Fruit fly (Drosophila melanogaster) whole organism, embryonic: Measurements from ENCODE around the gene pcm.

Experiments used
- Blimp-1 ChIP-seq: fragments of 200-800 bp; sonication (Bioruptor generic); optimal IDR thresholded peaks from 3 replicates; lab custom pipeline; 2018; ENCODE audit warnings: missing biosample characterization, missing genetic modification characterization, mild to moderate bottlenecking, moderate library complexity, missing genetic modification reagents
- CG10979 ChIP-seq: fragments of 200-800 bp; sonication (Bioruptor generic); optimal IDR thresholded peaks from 2 replicates; lab custom pipeline; 2018; ENCODE audit warnings: missing biosample characterization, mild to moderate bottlenecking, missing genetic modification characterization, moderate library complexity
- CG11398 ChIP-seq: fragments of 200-800 bp; sonication (Bioruptor generic); optimal IDR thresholded peaks from 2 replicates; lab custom pipeline; 2016; ENCODE audit warnings: missing biosample characterization, missing genetic modification characterization
- CG12769 ChIP-seq: fragments of 200-800 bp; sonication (Bioruptor generic); optimal IDR thresholded peaks from 2 replicates; lab custom pipeline; 2019; ENCODE audit warnings: missing biosample characterization, mild to moderate bottlenecking, missing genetic modification characterization, moderate library complexity
- CG14441 ChIP-seq: fragments of 200-800 bp; sonication (Bioruptor generic); IDR thresholded peaks from 2 replicates; pipeline ENCODE4 v1.3.6; 2022; ENCODE audit warnings: missing biosample characterization, missing genetic modification characterization
- CG14710 ChIP-seq: fragments of 200-800 bp; sonication (Bioruptor generic); optimal IDR thresholded peaks from 3 replicates; lab custom pipeline; 2019; ENCODE audit warnings: missing biosample characterization, mild to moderate bottlenecking, missing genetic modification characterization, moderate library complexity
- CG15696 ChIP-seq: fragments of 200-800 bp; sonication (Bioruptor generic); optimal IDR thresholded peaks from 2 replicates; lab custom pipeline; 2019; ENCODE audit warnings: missing biosample characterization, mild to moderate bottlenecking, missing genetic modification characterization, moderate library complexity
- CG16863 ChIP-seq: fragments of 200-800 bp; sonication (Bioruptor generic); optimal IDR thresholded peaks from 3 replicates; lab custom pipeline; 2016; ENCODE audit warnings: missing biosample characterization, missing genetic modification characterization
- CG17186 ChIP-seq: fragments of 200-800 bp; sonication (Bioruptor generic); optimal IDR thresholded peaks from 3 replicates; lab custom pipeline; 2017; ENCODE audit warnings: missing biosample characterization, missing genetic modification reagents, missing genetic modification characterization
- CG17568 ChIP-seq: fragments of 200-800 bp; sonication (Bioruptor generic); optimal IDR thresholded peaks from 2 replicates; lab custom pipeline; 2018; ENCODE audit warnings: missing biosample characterization, mild to moderate bottlenecking, missing genetic modification characterization, moderate library complexity
- CG17829 ChIP-seq: fragments of 200-800 bp; optimal IDR thresholded peaks from 2 replicates; lab custom pipeline; 2019; ENCODE audit warnings: missing biosample characterization, mild to moderate bottlenecking, missing genetic modification characterization, moderate library complexity
- CG2712 ChIP-seq: fragments of 200-800 bp; optimal IDR thresholded peaks from 3 replicates; lab custom pipeline; 2019; ENCODE audit warnings: missing biosample characterization, mild to moderate bottlenecking, missing genetic modification characterization, moderate library complexity
- CG2889 ChIP-seq: fragments of 200-800 bp; sonication (Bioruptor generic); IDR thresholded peaks from 3 replicates; pipeline ENCODE4 v1.3.6; 2022; ENCODE audit warnings: missing biosample characterization, missing genetic modification characterization
- CG32767 ChIP-seq: fragments of 200-800 bp; sonication (Bioruptor generic); IDR thresholded peaks from 2 replicates; pipeline ENCODE4 v1.3.6; 2022; ENCODE audit warnings: missing biosample characterization, missing genetic modification characterization
- CG5245 ChIP-seq: fragments of 200-800 bp; sonication (Bioruptor generic); optimal IDR thresholded peaks from 3 replicates; lab custom pipeline; 2016; ENCODE audit warnings: missing biosample characterization, missing genetic modification characterization
- CG6791 ChIP-seq: fragments of 200-800 bp; sonication (Bioruptor generic); IDR thresholded peaks from 3 replicates; pipeline ENCODE4 v1.3.6; 2022; ENCODE audit warnings: missing biosample characterization, missing genetic modification characterization; ENCODE audit not compliant: partially characterized antibody
- CG8281 ChIP-seq: fragments of 200-800 bp; sonication (Bioruptor generic); optimal IDR thresholded peaks from 2 replicates; lab custom pipeline; 2018; ENCODE audit warnings: missing biosample characterization, mild to moderate bottlenecking, missing genetic modification characterization, moderate library complexity
- Dll ChIP-seq: fragments of 200-800 bp; sonication (Bioruptor generic); IDR thresholded peaks from 4 replicates; pipeline ENCODE4 v1.3.6; 2022; ENCODE audit warnings: missing biosample characterization, missing genetic modification characterization; ENCODE audit not compliant: partially characterized antibody
- ERR ChIP-seq: fragments of 200-800 bp; sonication (Bioruptor generic); optimal IDR thresholded peaks from 2 replicates; lab custom pipeline; 2016; ENCODE audit warnings: missing biosample characterization, missing genetic modification characterization
- Ets97D ChIP-seq: fragments of 200-800 bp; sonication (Bioruptor generic); optimal IDR thresholded peaks from 3 replicates; lab custom pipeline; 2016; ENCODE audit warnings: missing biosample characterization, missing genetic modification characterization
- HLH4C ChIP-seq: fragments of 200-800 bp; sonication (Bioruptor generic); IDR thresholded peaks from 3 replicates; pipeline ENCODE4 v1.3.6; 2022; ENCODE audit warnings: missing biosample characterization, missing genetic modification characterization; ENCODE audit not compliant: partially characterized antibody
- HmgD ChIP-seq: fragments of 200-800 bp; sonication (Bioruptor generic); optimal IDR thresholded peaks from 3 replicates; lab custom pipeline; 2016; ENCODE audit warnings: missing biosample characterization, missing genetic modification characterization
- Lhr ChIP-seq: fragments of 200-800 bp; sonication (Bioruptor generic); optimal IDR thresholded peaks from 3 replicates; lab custom pipeline; 2017; ENCODE audit warnings: mild to moderate bottlenecking, missing biosample characterization, missing genetic modification reagents, missing genetic modification characterization
- Nf-YA ChIP-seq: fragments of 200-800 bp; sonication (Bioruptor generic); IDR thresholded peaks from 2 replicates; pipeline ENCODE4 v1.3.6; 2022; ENCODE audit warnings: missing biosample characterization, missing genetic modification characterization
- Opbp ChIP-seq: fragments of 200-800 bp; sonication (Bioruptor generic); IDR thresholded peaks from 3 replicates; pipeline ENCODE4 v1.3.6; 2022; ENCODE audit warnings: missing biosample characterization, missing genetic modification characterization; ENCODE audit not compliant: partially characterized antibody
- Rfx ChIP-seq: fragments of 200-800 bp; sonication (Bioruptor generic); IDR thresholded peaks from 2 replicates; pipeline ENCODE4 v1.3.6; 2022; ENCODE audit warnings: missing biosample characterization, missing genetic modification characterization
- Sin3A ChIP-seq: fragments of >200 bp; optimal IDR thresholded peaks from 2 replicates; lab custom pipeline; 2018
- al ChIP-seq: fragments of 200-800 bp; sonication (Bioruptor generic); IDR thresholded peaks from 2 replicates; pipeline ENCODE4 v1.3.6; 2022; ENCODE audit warnings: missing biosample characterization, missing genetic modification characterization
- bcd ChIP-seq: fragments of 200-800 bp; sonication (Bioruptor generic); optimal IDR thresholded peaks from 2 replicates; lab custom pipeline; 2017; ENCODE audit warnings: missing biosample characterization, mild to moderate bottlenecking, missing genetic modification characterization
- bigmax ChIP-seq: fragments of 200-800 bp; sonication (Bioruptor generic); optimal IDR thresholded peaks from 2 replicates; lab custom pipeline; 2018; ENCODE audit warnings: missing biosample characterization, mild to moderate bottlenecking, missing genetic modification characterization
- cato ChIP-seq: fragments of 200-800 bp; sonication (Bioruptor generic); optimal IDR thresholded peaks from 2 replicates; lab custom pipeline; 2016; ENCODE audit warnings: missing biosample characterization, missing genetic modification characterization, borderline replicate concordance
- chinmo ChIP-seq: fragments of 200-800 bp; sonication (Bioruptor generic); IDR thresholded peaks from 4 replicates; pipeline ENCODE4 v1.3.6; 2022; ENCODE audit warnings: missing biosample characterization, missing genetic modification characterization; ENCODE audit not compliant: partially characterized antibody
- dysf ChIP-seq: fragments of 200-800 bp; sonication (Bioruptor generic); IDR thresholded peaks from 3 replicates; pipeline ENCODE4 v1.3.6; 2022; ENCODE audit warnings: missing biosample characterization, missing genetic modification characterization
- her ChIP-seq: fragments of 200-800 bp; sonication (Bioruptor generic); optimal IDR thresholded peaks from 2 replicates; lab custom pipeline; 2016; ENCODE audit warnings: missing biosample characterization, missing genetic modification characterization
- jigr1 ChIP-seq: fragments of 200-800 bp; sonication (Bioruptor generic); IDR thresholded peaks from 3 replicates; pipeline ENCODE4 v1.3.6; 2022; ENCODE audit warnings: missing biosample characterization, missing genetic modification characterization
- luna ChIP-seq: fragments of 200-800 bp; sonication (Bioruptor generic); optimal IDR thresholded peaks from 2 replicates; lab custom pipeline; 2016; ENCODE audit warnings: missing biosample characterization, missing genetic modification characterization
- nmo ChIP-seq: fragments of 200-800 bp; sonication (Bioruptor generic); optimal IDR thresholded peaks from 2 replicates; lab custom pipeline; 2018; ENCODE audit warnings: missing biosample characterization, mild to moderate bottlenecking, missing genetic modification characterization, moderate library complexity
- prd ChIP-seq, 3 experiments: fragments of >200 bp in 2 of 3; fragments of 200-800 bp in 1 of 3; sonication (Bioruptor generic) in 1 of 3; optimal IDR thresholded peaks in 2 of 3; IDR thresholded peaks in 1 of 3; 2 replicates in 2 of 3; 3 replicates in 1 of 3; pipeline versions ENCODE4 v1.3.6 to Lab custom; 2017 to 2022; ENCODE audit warnings: missing biosample characterization in 1 of 3, missing genetic modification characterization in 1 of 3
- sd ChIP-seq: fragments of 200-800 bp; sonication (Bioruptor generic); optimal IDR thresholded peaks from 3 replicates; lab custom pipeline; 2018; ENCODE audit warnings: missing biosample characterization, mild to moderate bottlenecking, missing genetic modification characterization, moderate library complexity
- sisA ChIP-seq: fragments of 200-800 bp; sonication (Bioruptor generic); IDR thresholded peaks from 2 replicates; pipeline ENCODE4 v1.3.6; 2022; ENCODE audit warnings: missing biosample characterization, missing genetic modification characterization
- slbo ChIP-seq: fragments of 200-800 bp; sonication (Bioruptor generic); IDR thresholded peaks from 2 replicates; pipeline ENCODE4 v1.3.6; 2022; ENCODE audit warnings: missing biosample characterization, missing genetic modification characterization
- sna ChIP-seq: fragments of 200-800 bp; sonication (Bioruptor generic); IDR thresholded peaks from 2 replicates; pipeline ENCODE4 v1.3.6; 2022; ENCODE audit warnings: missing biosample characterization, missing genetic modification characterization; ENCODE audit not compliant: partially characterized antibody
- sob ChIP-seq: fragments of 200-800 bp; sonication (Bioruptor generic); IDR thresholded peaks from 2 replicates; pipeline ENCODE4 v1.3.6; 2022; ENCODE audit warnings: missing biosample characterization, missing genetic modification characterization
- sqz ChIP-seq: fragments of 200-800 bp; sonication (Bioruptor generic); optimal IDR thresholded peaks from 3 replicates; lab custom pipeline; 2018; ENCODE audit warnings: missing biosample characterization, mild to moderate bottlenecking, missing genetic modification characterization
- tap ChIP-seq: fragments of 200-800 bp; optimal IDR thresholded peaks from 3 replicates; lab custom pipeline; 2019; ENCODE audit warnings: missing biosample characterization, mild to moderate bottlenecking, missing genetic modification characterization, moderate library complexity
- tll ChIP-seq, 2 experiments: fragments of 200-800 bp in 1 of 2; fragments of >200 bp in 1 of 2; sonication (Bioruptor generic) in 1 of 2; optimal IDR thresholded peaks; 2 replicates each; lab custom pipeline; 2017 to 2019; ENCODE audit warnings: missing biosample characterization in 2 of 2, missing genetic modification characterization in 2 of 2, mild to moderate bottlenecking in 1 of 2, moderate library complexity in 1 of 2
- zen ChIP-seq: fragments of 200-800 bp; sonication (Bioruptor generic); optimal IDR thresholded peaks from 3 replicates; lab custom pipeline; 2018; ENCODE audit warnings: missing biosample characterization, mild to moderate bottlenecking, missing genetic modification characterization, moderate library complexity
- zen2 ChIP-seq: fragments of 200-800 bp; sonication (Bioruptor generic); IDR thresholded peaks from 3 replicates; pipeline ENCODE4 v1.3.6; 2022; ENCODE audit warnings: missing biosample characterization, missing genetic modification characterization; ENCODE audit not compliant: partially characterized antibody

pcm gene

dm6 chrX:19494830-19495610 is 3.2 kb upstream of the pcm start, which contains the start of the genes ksh, CG14200 and Pfrx (continued):
- TF ChIP-seq sna (peak; percentile 39), sqz (GFP tag; lab: Kevin White, UChicago) (no peak), Nf-YA (no peak), jigr1 (GFP tag; lab: Robert Waterston, UW) (no peak), CG17829 (tag; lab: Kevin White, UChicago) (no peak), CG8281 (tag; lab: Kevin White, UChicago) (no peak), CG10979 (no peak), dysf (GFP tag; lab: Robert Waterston, UW) (peak; percentile 41; the same call in 1 of the 3 replicates), CG32767 (GFP tag; lab: Robert Waterston, UW) (no peak), Lhr (peak; percentile 12), CG2712 (tag; lab: Kevin White, UChicago) (peak; percentile 18), cato (GFP tag; lab: Kevin White, UChicago) (no peak), CG17186 (GFP tag; lab: Kevin White, UChicago) (peak; percentile 84), sd (tag; lab: Kevin White, UChicago) (no peak), HLH4C (GFP tag; lab: Robert Waterston, UW) (peak; percentile 89), CG16863 (GFP tag; lab: Kevin White, UChicago) (no peak), bcd (GFP tag; lab: Kevin White, UChicago) (peak; percentile 5), CG12769 (no peak), her (peak; percentile 10), chinmo (peak; percentile 73; the same call in 3 of the 4 replicates), Dll (GFP tag; lab: Robert Waterston, UW) (peak; percentile 81), Rfx (peak; percentile 46), sisA (GFP tag; lab: Robert Waterston, UW) (peak; percentile 26; the same call in 1 of the 2 replicates), ERR (GFP tag; lab: Kevin White, UChicago) (no peak), Blimp-1 (GFP tag; lab: Kevin White, UChicago) (no peak), CG14441 (0 out of 2 replicates have a peak, but pooled peaks have one; percentile 12), CG2889 (GFP tag; lab: Robert Waterston, UW) (no peak), tll (GFP tag; optimal IDR thresholded peaks at IDR 0.05; lab: Kevin White, UChicago) (no peak), nmo (GFP tag; lab: Kevin White, UChicago) (peak; percentile 39), bigmax (no peak), Ets97D (GFP tag; lab: Kevin White, UChicago) (peak; percentile 39), slbo (GFP tag; lab: Robert Waterston, UW) (peak; percentile 66), CG14710 (tag; lab: Kevin White, UChicago) (peak; percentile 57), CG11398 (GFP tag; lab: Kevin White, UChicago) (no peak), CG15696 (tag; lab: Kevin White, UChicago) (no peak), al (GFP tag; lab: Robert Waterston, UW) (peak; percentile 20; the same call in 1 of the 2 replicates), HmgD (GFP tag; lab: Kevin White, UChicago) (peak; percentile 65), sob (GFP tag; lab: Robert Waterston, UW) (peak; percentile 64), luna (GFP tag; lab: Kevin White, UChicago) (no peak), CG6791 (GFP tag; lab: Robert Waterston, UW) (peak; percentile 94), zen (no peak), tap (no peak), prd (optimal IDR thresholded peaks at IDR 0.05; lab: Kevin White, UChicago) (no peak), prd (GFP tag; IDR thresholded peaks at IDR 0.05; lab: Robert Waterston, UW) (peak; percentile 57), zen2 (peak; percentile 78), Sin3A (lab: Kevin White, UChicago) (peak; percentile 39), Opbp (GFP tag; lab: Robert Waterston, UW) (peak; percentile 92), CG5245 (GFP tag; lab: Kevin White, UChicago) (no peak), CG17568 (no peak)
